Fruit fly (Drosophila melanogaster) whole organism, adult: Measurements from ENCODE around the gene CG3597.

Experiments used
- CG11617 ChIP-seq: fragments of 200-800 bp; sonication (Bioruptor generic); optimal IDR thresholded peaks from 2 replicates; lab custom pipeline; 2017; ENCODE audit warnings: mild to moderate bottlenecking, missing biosample characterization, missing genetic modification reagents, missing genetic modification characterization
- CG12768 ChIP-seq: fragments of 200-800 bp; sonication (Bioruptor generic); optimal IDR thresholded peaks from 2 replicates; lab custom pipeline; 2017; ENCODE audit warnings: missing biosample characterization, missing genetic modification characterization, mild to moderate bottlenecking, moderate library complexity, missing genetic modification reagents
- CG14711 ChIP-seq: fragments of 200-800 bp; sonication (Bioruptor generic); optimal IDR thresholded peaks from 2 replicates; lab custom pipeline; 2018; ENCODE audit warnings: missing biosample characterization, mild to moderate bottlenecking, missing genetic modification characterization, moderate library complexity
- CG1620 ChIP-seq: fragments of 200-800 bp; sonication (Bioruptor generic); optimal IDR thresholded peaks from 2 replicates; lab custom pipeline; 2016; ENCODE audit warnings: missing biosample characterization, missing genetic modification characterization
- CG33017 ChIP-seq: fragments of 200-800 bp; sonication (Bioruptor generic); optimal IDR thresholded peaks from 2 replicates; lab custom pipeline; 2018; ENCODE audit warnings: missing biosample characterization, mild to moderate bottlenecking, missing genetic modification characterization, moderate library complexity
- CG5204 ChIP-seq: fragments of 200-800 bp; sonication (Bioruptor generic); optimal IDR thresholded peaks from 2 replicates; lab custom pipeline; 2016; ENCODE audit warnings: missing biosample characterization, missing genetic modification characterization
- CG7045 ChIP-seq: fragments of 200-800 bp; sonication (Bioruptor generic); optimal IDR thresholded peaks from 2 replicates; lab custom pipeline; 2017; ENCODE audit warnings: missing biosample characterization, mild to moderate bottlenecking, missing genetic modification characterization
- CG7101 ChIP-seq: fragments of 200-800 bp; sonication (Bioruptor generic); optimal IDR thresholded peaks from 2 replicates; lab custom pipeline; 2018; ENCODE audit warnings: missing biosample characterization, mild to moderate bottlenecking, missing genetic modification characterization, moderate library complexity
- Clk ChIP-seq: fragments of 200-800 bp; sonication (Bioruptor generic); optimal IDR thresholded peaks from 2 replicates; lab custom pipeline; 2017; ENCODE audit warnings: missing biosample characterization, missing genetic modification characterization
- Crg-1 ChIP-seq: fragments of 200-800 bp; sonication (Bioruptor generic); optimal IDR thresholded peaks from 2 replicates; lab custom pipeline; 2016; ENCODE audit warnings: missing biosample characterization, missing genetic modification characterization
- Hr96 ChIP-seq: fragments of 200-800 bp; sonication (Bioruptor generic); optimal IDR thresholded peaks from 2 replicates; lab custom pipeline; 2016; ENCODE audit warnings: missing biosample characterization, missing genetic modification characterization
- Mnt ChIP-seq: fragments of 200-800 bp; sonication (Bioruptor generic); optimal IDR thresholded peaks from 2 replicates; lab custom pipeline; 2016; ENCODE audit warnings: missing biosample characterization, mild to moderate bottlenecking, missing genetic modification characterization
- bab1 ChIP-seq: fragments of 200-800 bp; sonication (Bioruptor generic); optimal IDR thresholded peaks from 3 replicates; lab custom pipeline; 2019; ENCODE audit warnings: missing biosample characterization, mild to moderate bottlenecking, missing genetic modification characterization, moderate library complexity
- cic ChIP-seq: fragments of 200-800 bp; sonication (Bioruptor generic); optimal IDR thresholded peaks from 2 replicates; lab custom pipeline; 2017; ENCODE audit warnings: missing biosample characterization, mild to moderate bottlenecking, missing genetic modification characterization, moderate library complexity
- cnc ChIP-seq, 2 experiments: fragments of >200 bp; optimal IDR thresholded peaks; 2 replicates each; lab custom pipeline; 2017
- kay ChIP-seq: fragments of 200-800 bp; sonication (Bioruptor generic); peaks from one replicate; lab custom pipeline; 2016; ENCODE audit warnings: missing biosample characterization, missing genetic modification characterization, borderline replicate concordance
- ovo ChIP-seq: fragments of 200-800 bp; sonication (Bioruptor generic); optimal IDR thresholded peaks from 2 replicates; lab custom pipeline; 2016; ENCODE audit warnings: missing biosample characterization, missing genetic modification characterization
- pad ChIP-seq: fragments of 200-800 bp; sonication (Bioruptor generic); optimal IDR thresholded peaks from 3 replicates; lab custom pipeline; 2017; ENCODE audit warnings: missing biosample characterization, missing genetic modification characterization, mild to moderate bottlenecking, moderate library complexity, missing genetic modification reagents
- tj ChIP-seq: fragments of 200-800 bp; sonication (Bioruptor generic); optimal IDR thresholded peaks from 3 replicates; lab custom pipeline; 2017; ENCODE audit warnings: missing biosample characterization, mild to moderate bottlenecking, missing genetic modification characterization, moderate library complexity
- toe ChIP-seq: fragments of 200-800 bp; sonication (Bioruptor generic); optimal IDR thresholded peaks from 2 replicates; lab custom pipeline; 2016; ENCODE audit warnings: missing biosample characterization, missing genetic modification characterization

Gene CG3597

DNA sequence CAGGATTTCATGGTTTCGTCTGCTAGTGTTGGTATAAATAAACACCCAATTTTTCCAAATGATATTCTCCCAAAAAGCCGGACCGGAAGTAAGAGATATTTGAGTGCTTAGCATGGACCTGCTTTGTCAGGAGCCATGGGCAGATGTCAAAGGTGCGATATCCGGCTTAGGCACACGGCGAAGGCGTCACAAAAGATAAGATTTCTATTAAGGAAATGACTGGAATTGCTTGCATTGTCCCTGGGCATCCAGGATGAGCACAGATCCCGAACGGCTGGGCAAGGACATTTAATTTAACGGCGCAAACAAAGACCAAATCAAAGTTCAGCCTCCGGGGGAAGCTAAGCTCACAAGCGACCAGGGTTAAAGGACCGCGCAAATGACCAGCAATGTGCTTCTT is 14.4 kb upstream of the CG3597 start, which contains the start of gene CG3557:
Gene CG3557 (minus strand): TSS at position 101 of the 400 bp plus-strand sequence.
- TF ChIP-seq tj (GFP tag; lab: Kevin White, UChicago): no peak
- TF ChIP-seq Hr96 (GFP tag; lab: Kevin White, UChicago): no peak
- no peak for TF ChIP-seq Mnt (GFP tag; lab: Kevin White, UChicago)
- TF ChIP-seq CG7045 (GFP tag; lab: Kevin White, UChicago): no peak
- TF ChIP-seq CG5204 (GFP tag; lab: Kevin White, UChicago): no peak
- TF ChIP-seq toe (GFP tag; lab: Kevin White, UChicago): no peak
- TF ChIP-seq pad (GFP tag; lab: Kevin White, UChicago): no peak
- TF ChIP-seq CG1620 (GFP tag; lab: Kevin White, UChicago): no peak
- TF ChIP-seq CG7101 (tag; lab: Kevin White, UChicago): no peak

DNA sequence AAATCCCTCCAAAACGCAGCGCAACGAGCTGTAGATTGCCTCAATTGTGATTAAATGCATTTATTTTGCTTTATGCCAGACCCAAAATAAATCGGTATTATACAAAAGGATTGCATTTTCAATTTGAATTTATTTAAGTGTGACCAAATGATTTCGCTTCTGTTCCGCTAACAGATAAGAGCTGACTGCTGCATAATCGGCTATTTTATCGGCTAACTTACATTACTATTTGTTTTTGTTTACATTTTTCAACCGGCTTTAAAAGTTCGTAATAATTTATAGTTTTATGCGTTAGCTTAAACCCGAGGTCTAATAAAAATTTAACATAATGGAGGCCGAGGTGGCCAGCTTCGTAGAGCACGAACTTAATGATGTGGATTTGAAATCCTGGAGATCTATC is 11.6 kb upstream of the CG3597 start, which contains the start of gene PIG-Wa:
Gene PIG-Wa (plus strand): TSS at position 232 of the 400 bp plus-strand sequence.
- no peak for TF ChIP-seq CG12768 (GFP tag; lab: Kevin White, UChicago)
- no peak for TF ChIP-seq Hr96 (GFP tag; lab: Kevin White, UChicago)
- no peak for TF ChIP-seq toe (GFP tag; lab: Kevin White, UChicago)
- no peak for TF ChIP-seq CG7101 (tag; lab: Kevin White, UChicago)
- TF ChIP-seq CG33017 (tag; lab: Kevin White, UChicago): no peak
- peak; percentile 18 for TF ChIP-seq bab1
- TF ChIP-seq cic (GFP tag; lab: Kevin White, UChicago): no peak

DNA sequence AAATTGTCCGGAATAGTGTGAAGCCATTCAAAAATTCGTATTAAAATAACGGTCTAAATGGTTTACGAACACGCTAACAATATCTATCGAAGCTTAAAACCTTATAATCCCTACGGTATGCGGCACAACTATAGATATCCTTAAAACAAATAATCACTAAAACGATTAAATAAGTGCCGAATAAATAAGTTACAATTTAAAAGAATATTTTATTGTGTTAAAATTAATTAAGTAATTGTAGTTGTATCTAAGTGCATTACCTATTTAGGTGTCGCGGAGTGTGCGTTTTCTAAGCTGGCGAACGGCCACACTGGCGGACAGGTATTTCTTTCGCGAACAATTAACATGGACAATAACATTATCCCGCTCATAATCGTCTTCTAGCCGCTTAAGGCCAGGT is 9.5 kb upstream of the CG3597 start, which contains the start of gene Eogt:
Gene Eogt (plus strand): TSS at position 293 of the 400 bp plus-strand sequence.
- TF ChIP-seq CG1620 (GFP tag; lab: Kevin White, UChicago) (peak; percentile 69), CG7045 (GFP tag; lab: Kevin White, UChicago) (peak; percentile 89), CG11617 (GFP tag; lab: Kevin White, UChicago) (peak; percentile 82), ovo (GFP tag; lab: Kevin White, UChicago) (peak; percentile 64), CG7101 (tag; lab: Kevin White, UChicago) (peak; percentile 96), pad (GFP tag; lab: Kevin White, UChicago) (peak; percentile 75), cic (GFP tag; lab: Kevin White, UChicago) (peak; percentile 17), bab1 (peak; percentile 88), toe (GFP tag; lab: Kevin White, UChicago) (peak; percentile 83), CG33017 (tag; lab: Kevin White, UChicago) (peak; percentile 97), kay (GFP tag; lab: Kevin White, UChicago) (no peak), Clk (peak; percentile 57), Hr96 (GFP tag; lab: Kevin White, UChicago) (peak; percentile 55), CG12768 (GFP tag; lab: Kevin White, UChicago) (peak; percentile 90), CG14711 (peak; percentile 90), Crg-1 (GFP tag; lab: Kevin White, UChicago) (peak; percentile 84), tj (GFP tag; lab: Kevin White, UChicago) (peak; percentile 55), Mnt (GFP tag; lab: Kevin White, UChicago) (peak; percentile 61), cnc (optimal IDR thresholded peaks at IDR 0.05; lab: Kevin White, UChicago) (no peak), CG5204 (GFP tag; lab: Kevin White, UChicago) (peak; percentile 77)

DNA sequence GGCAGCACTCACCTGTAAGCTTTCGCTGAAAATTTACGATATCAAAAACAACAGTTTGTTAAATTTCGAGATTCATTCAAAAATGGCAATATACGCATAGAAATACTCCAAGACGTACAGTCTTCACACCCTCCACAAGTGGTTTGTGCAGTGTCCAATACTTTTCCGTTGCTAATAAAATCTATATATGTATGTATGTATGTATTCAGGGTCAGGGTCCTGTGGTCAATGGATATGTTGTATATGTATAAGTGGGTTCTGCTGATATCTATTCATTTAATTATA is 5.0 kb upstream of the CG3597 start:
- no peak for TF ChIP-seq CG12768 (GFP tag; lab: Kevin White, UChicago)
- peak; percentile 66 for TF ChIP-seq cic (GFP tag; lab: Kevin White, UChicago)

DNA sequence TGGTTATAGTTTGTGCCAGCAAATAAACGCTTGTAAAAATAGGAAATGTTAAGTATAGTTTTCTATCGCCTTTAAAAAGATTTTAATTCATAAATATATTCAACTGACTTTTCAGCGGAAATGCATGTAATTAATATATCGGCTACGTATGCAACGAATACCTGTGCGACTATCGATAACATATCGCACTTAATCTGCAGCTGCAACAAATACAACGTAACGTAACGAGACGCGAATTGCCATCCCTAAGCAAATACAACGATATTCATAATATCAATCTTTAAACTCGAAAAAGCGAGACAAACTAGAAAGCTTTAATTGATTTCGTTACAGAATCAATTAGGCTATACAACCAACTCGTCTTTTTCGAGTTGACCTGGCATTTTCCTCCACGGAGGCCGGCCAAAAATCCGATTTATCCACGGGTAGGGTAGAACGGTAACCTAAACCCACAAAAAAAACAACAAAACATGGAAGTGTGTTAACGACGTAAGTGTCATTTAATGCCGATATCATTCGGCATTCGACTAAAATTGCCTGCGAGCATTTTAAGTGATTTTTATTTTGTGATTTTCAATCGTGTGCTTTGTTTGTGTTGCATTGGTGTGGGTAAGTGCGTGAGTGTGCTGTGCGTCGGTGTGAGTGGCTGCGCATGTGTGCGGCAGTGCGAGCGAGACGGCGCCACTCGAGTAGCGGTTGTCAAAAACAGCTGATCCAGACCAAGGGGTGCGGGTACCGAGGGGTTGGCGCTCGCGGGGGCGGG is 4.5 kb upstream of the CG3597 start, which contains the start of gene Atxn7:
Gene Atxn7 (plus strand): TSS at position 187 of the 763 bp plus-strand sequence.
- TF ChIP-seq CG11617 (GFP tag; lab: Kevin White, UChicago) (peak; percentile 82), CG12768 (GFP tag; lab: Kevin White, UChicago) (peak; percentile 28), CG33017 (tag; lab: Kevin White, UChicago) (peak; percentile 76), CG7101 (tag; lab: Kevin White, UChicago) (peak; percentile 87), CG14711 (peak; percentile 39), CG5204 (GFP tag; lab: Kevin White, UChicago) (peak; percentile 75), pad (GFP tag; lab: Kevin White, UChicago) (peak; percentile 91), CG1620 (GFP tag; lab: Kevin White, UChicago) (peak; percentile 80), Hr96 (GFP tag; lab: Kevin White, UChicago) (peak; percentile 80), kay (GFP tag; lab: Kevin White, UChicago) (no peak), Mnt (GFP tag; lab: Kevin White, UChicago) (peak; percentile 70), tj (GFP tag; lab: Kevin White, UChicago) (peak; percentile 49), cnc (optimal IDR thresholded peaks at IDR 0.05; lab: Kevin White, UChicago) (no peak), Crg-1 (GFP tag; lab: Kevin White, UChicago) (peak; percentile 84), bab1 (peak; percentile 88), ovo (GFP tag; lab: Kevin White, UChicago) (peak; percentile 92), toe (GFP tag; lab: Kevin White, UChicago) (peak; percentile 80), Clk (peak; percentile 12), cic (GFP tag; lab: Kevin White, UChicago) (peak; percentile 49), CG7045 (GFP tag; lab: Kevin White, UChicago) (peak; percentile 74)
